Worm (Caenorhabditis elegans) whole organism, L3 larva: ENCODE measurements around the gene C48D1.5.
A peak's percentile ranks its signal among the peaks of the same experiment; 100 is the strongest.

ENCODE experiments used
- R02D3.7 ChIP-seq: fragments of 150-350 bp; optimal IDR thresholded peaks from 2 replicates; lab custom pipeline; 2014; ENCODE audit warnings: missing biosample characterization, missing genetic modification characterization
- ZK546.5 ChIP-seq: sonication (generic microtip); optimal IDR thresholded peaks from 2 replicates; lab custom pipeline; 2017; ENCODE audit warnings: missing biosample characterization, missing genetic modification characterization
- aly-2 ChIP-seq: fragments of 150-350 bp; optimal IDR thresholded peaks from 2 replicates; lab custom pipeline; 2014; ENCODE audit warnings: missing biosample characterization, missing genetic modification characterization
- ama-1 ChIP-seq: fragments of 150-350 bp; optimal IDR thresholded peaks from 2 replicates; lab custom pipeline; 2018
- ceh-16 ChIP-seq: sonication (generic microtip); optimal IDR thresholded peaks from 2 replicates; lab custom pipeline; 2017; ENCODE audit warnings: missing biosample characterization, missing genetic modification characterization
- ceh-28 ChIP-seq: fragments of 150-350 bp; optimal IDR thresholded peaks from 2 replicates; lab custom pipeline; 2014; ENCODE audit warnings: missing biosample characterization, missing genetic modification reagents, missing genetic modification characterization
- ceh-82 ChIP-seq: fragments of 150-350 bp; optimal IDR thresholded peaks from 2 replicates; lab custom pipeline; 2014; ENCODE audit warnings: missing biosample characterization, missing genetic modification characterization
- ceh-9 ChIP-seq: sonication (generic microtip); optimal IDR thresholded peaks from 2 replicates; lab custom pipeline; 2018; ENCODE audit warnings: missing biosample characterization, missing genetic modification characterization
- daf-12 ChIP-seq: fragments of 150-350 bp; optimal IDR thresholded peaks from 2 replicates; lab custom pipeline; 2014; ENCODE audit warnings: missing biosample characterization, missing genetic modification reagents, missing genetic modification characterization
- egl-27 ChIP-seq: sonication (generic microtip); optimal IDR thresholded peaks from 4 replicates; lab custom pipeline; 2017; ENCODE audit warnings: missing biosample characterization, missing genetic modification reagents, missing genetic modification characterization
- egl-5 ChIP-seq: fragments of 150-350 bp; optimal IDR thresholded peaks from 2 replicates; lab custom pipeline; 2017; ENCODE audit warnings: missing biosample characterization, missing genetic modification reagents, missing genetic modification characterization, inconsistent platforms
- elt-1 ChIP-seq: fragments of 150-350 bp; optimal IDR thresholded peaks from 2 replicates; lab custom pipeline; 2014; ENCODE audit warnings: missing biosample characterization, missing genetic modification characterization
- elt-2 ChIP-seq: sonication (generic microtip); optimal IDR thresholded peaks from 2 replicates; lab custom pipeline; 2016; ENCODE audit warnings: missing genetic modification reagents, mild to moderate bottlenecking, missing genetic modification characterization, missing compliant biosample characterization
- elt-3 ChIP-seq, 3 experiments: fragments of 150-350 bp in 1 of 3; sonication (generic microtip) in 2 of 3; optimal IDR thresholded peaks; 2 replicates in 2 of 3; 4 replicates in 1 of 3; lab custom pipeline; 2014 to 2017; ENCODE audit warnings: missing biosample characterization in 3 of 3, missing genetic modification characterization in 3 of 3
- eor-1 ChIP-seq, 2 experiments: fragments of 150-350 bp; optimal IDR thresholded peaks; 2 replicates each; lab custom pipeline; 2014 to 2018; ENCODE audit warnings: missing biosample characterization in 2 of 2, missing genetic modification characterization in 2 of 2
- fkh-10 ChIP-seq: sonication (generic microtip); optimal IDR thresholded peaks from 2 replicates; lab custom pipeline; 2017; ENCODE audit warnings: missing biosample characterization, missing genetic modification reagents, missing genetic modification characterization
- fkh-2 ChIP-seq: fragments of 150-350 bp; optimal IDR thresholded peaks from 2 replicates; lab custom pipeline; 2014; ENCODE audit warnings: missing biosample characterization, missing genetic modification reagents, missing genetic modification characterization
- fos-1 ChIP-seq: fragments of 150-350 bp; optimal IDR thresholded peaks from 2 replicates; lab custom pipeline; 2014; ENCODE audit warnings: missing biosample characterization, missing genetic modification characterization
- hmg-11 ChIP-seq: sonication (generic microtip); optimal IDR thresholded peaks from 2 replicates; lab custom pipeline; 2016; ENCODE audit warnings: missing genetic modification characterization, missing compliant biosample characterization
- jun-1 ChIP-seq: fragments of 150-350 bp; optimal IDR thresholded peaks from 2 replicates; lab custom pipeline; 2014; ENCODE audit warnings: missing biosample characterization, missing genetic modification reagents, missing genetic modification characterization
- lin-15B ChIP-seq: fragments of 150-350 bp; optimal IDR thresholded peaks from 2 replicates; lab custom pipeline; 2014; ENCODE audit warnings: missing biosample characterization, missing genetic modification characterization
- lin-39 ChIP-seq: fragments of 150-350 bp; optimal IDR thresholded peaks from 2 replicates; lab custom pipeline; 2018; ENCODE audit warnings: missing biosample characterization, missing genetic modification reagents, missing genetic modification characterization
- lsy-12 ChIP-seq: sonication (generic microtip); optimal IDR thresholded peaks from 2 replicates; lab custom pipeline; 2016; ENCODE audit warnings: mild to moderate bottlenecking, missing genetic modification characterization, missing compliant biosample characterization
- mdl-1 ChIP-seq: fragments of 150-350 bp; optimal IDR thresholded peaks from 2 replicates; lab custom pipeline; 2014; ENCODE audit warnings: missing biosample characterization, missing genetic modification characterization
- mml-1 ChIP-seq: fragments of 150-350 bp; sonication (generic microtip); optimal IDR thresholded peaks from 3 replicates; lab custom pipeline; 2014; ENCODE audit warnings: missing biosample characterization, missing genetic modification characterization
- nfya-1 ChIP-seq: sonication (generic microtip); optimal IDR thresholded peaks from 2 replicates; lab custom pipeline; 2017; ENCODE audit warnings: missing genetic modification characterization, mild to moderate bottlenecking, missing compliant biosample characterization, antibody characterized with exemption, moderate library complexity; ENCODE audit not compliant: insufficient read depth
- nhr-11 ChIP-seq: fragments of 150-350 bp; optimal IDR thresholded peaks from 2 replicates; lab custom pipeline; 2014; ENCODE audit warnings: missing biosample characterization, missing genetic modification characterization
- nhr-12 ChIP-seq: fragments of 150-350 bp; optimal IDR thresholded peaks from 2 replicates; lab custom pipeline; 2014; ENCODE audit warnings: missing biosample characterization, missing genetic modification characterization
- nhr-23 ChIP-seq: fragments of 150-350 bp; optimal IDR thresholded peaks from 2 replicates; lab custom pipeline; 2014; ENCODE audit warnings: missing biosample characterization, missing genetic modification reagents, missing genetic modification characterization
- nhr-237 ChIP-seq: fragments of 150-350 bp; optimal IDR thresholded peaks from 2 replicates; lab custom pipeline; 2014; ENCODE audit warnings: missing biosample characterization, missing genetic modification characterization
- nhr-25 ChIP-seq: sonication (generic microtip); optimal IDR thresholded peaks from 2 replicates; lab custom pipeline; 2017; ENCODE audit warnings: missing biosample characterization, missing genetic modification characterization
- nhr-28 ChIP-seq: fragments of 150-350 bp; optimal IDR thresholded peaks from 2 replicates; lab custom pipeline; 2014; ENCODE audit warnings: missing biosample characterization, missing genetic modification characterization
- nhr-43 ChIP-seq: sonication (generic microtip); optimal IDR thresholded peaks from 2 replicates; lab custom pipeline; 2016; ENCODE audit warnings: mild to moderate bottlenecking, missing genetic modification characterization, missing compliant biosample characterization; ENCODE audit not compliant: poor library complexity, severe bottlenecking
- nhr-67 ChIP-seq: fragments of 150-350 bp; optimal IDR thresholded peaks from 2 replicates; lab custom pipeline; 2014; ENCODE audit warnings: missing biosample characterization, missing genetic modification characterization
- nhr-76 ChIP-seq: fragments of 150-350 bp; sonication (generic microtip); optimal IDR thresholded peaks from 5 replicates; lab custom pipeline; 2014; ENCODE audit warnings: missing biosample characterization, missing genetic modification characterization
- nhr-77 ChIP-seq: fragments of 150-350 bp; optimal IDR thresholded peaks from 2 replicates; lab custom pipeline; 2014; ENCODE audit warnings: missing biosample characterization, missing genetic modification characterization
- pha-4 ChIP-seq: fragments of 150-350 bp; optimal IDR thresholded peaks from 2 replicates; lab custom pipeline; 2014; ENCODE audit warnings: missing biosample characterization, missing genetic modification reagents, missing genetic modification characterization
- pqm-1 ChIP-seq: fragments of 150-350 bp; optimal IDR thresholded peaks from 2 replicates; lab custom pipeline; 2017; ENCODE audit warnings: missing biosample characterization, missing genetic modification characterization, inconsistent platforms
- sea-2 ChIP-seq: fragments of 150-350 bp; sonication (generic microtip); optimal IDR thresholded peaks from 4 replicates; lab custom pipeline; 2014; ENCODE audit warnings: missing biosample characterization, missing genetic modification reagents, missing genetic modification characterization
- skn-1 ChIP-seq: fragments of 150-350 bp; optimal IDR thresholded peaks from 2 replicates; lab custom pipeline; 2014; ENCODE audit warnings: missing biosample characterization, missing genetic modification characterization
- snpc-4 ChIP-seq: fragments of 150-350 bp; optimal IDR thresholded peaks from 2 replicates; lab custom pipeline; 2014; ENCODE audit warnings: missing biosample characterization, missing genetic modification characterization
- tbx-2 ChIP-seq: sonication (generic microtip); optimal IDR thresholded peaks from 2 replicates; lab custom pipeline; 2016; ENCODE audit warnings: mild to moderate bottlenecking, missing genetic modification characterization, missing compliant biosample characterization
- unc-39 ChIP-seq: sonication (generic microtip); optimal IDR thresholded peaks from 4 replicates; lab custom pipeline; 2017; ENCODE audit warnings: missing biosample characterization, missing genetic modification characterization
- unc-62 ChIP-seq: fragments of 150-350 bp; sonication (generic microtip); optimal IDR thresholded peaks from 4 replicates; lab custom pipeline; 2014; ENCODE audit warnings: missing biosample characterization, missing genetic modification reagents, missing genetic modification characterization
- zag-1 ChIP-seq: fragments of 150-350 bp; optimal IDR thresholded peaks from 2 replicates; lab custom pipeline; 2014; ENCODE audit warnings: missing biosample characterization, missing genetic modification characterization
- ztf-11 ChIP-seq: fragments of 150-350 bp; optimal IDR thresholded peaks from 2 replicates; lab custom pipeline; 2014; ENCODE audit warnings: missing biosample characterization, missing genetic modification characterization
- ztf-4 ChIP-seq: fragments of 150-350 bp; optimal IDR thresholded peaks from 2 replicates; lab custom pipeline; 2014; ENCODE audit warnings: missing biosample characterization, missing genetic modification characterization

C48D1.5 gene

DNA sequence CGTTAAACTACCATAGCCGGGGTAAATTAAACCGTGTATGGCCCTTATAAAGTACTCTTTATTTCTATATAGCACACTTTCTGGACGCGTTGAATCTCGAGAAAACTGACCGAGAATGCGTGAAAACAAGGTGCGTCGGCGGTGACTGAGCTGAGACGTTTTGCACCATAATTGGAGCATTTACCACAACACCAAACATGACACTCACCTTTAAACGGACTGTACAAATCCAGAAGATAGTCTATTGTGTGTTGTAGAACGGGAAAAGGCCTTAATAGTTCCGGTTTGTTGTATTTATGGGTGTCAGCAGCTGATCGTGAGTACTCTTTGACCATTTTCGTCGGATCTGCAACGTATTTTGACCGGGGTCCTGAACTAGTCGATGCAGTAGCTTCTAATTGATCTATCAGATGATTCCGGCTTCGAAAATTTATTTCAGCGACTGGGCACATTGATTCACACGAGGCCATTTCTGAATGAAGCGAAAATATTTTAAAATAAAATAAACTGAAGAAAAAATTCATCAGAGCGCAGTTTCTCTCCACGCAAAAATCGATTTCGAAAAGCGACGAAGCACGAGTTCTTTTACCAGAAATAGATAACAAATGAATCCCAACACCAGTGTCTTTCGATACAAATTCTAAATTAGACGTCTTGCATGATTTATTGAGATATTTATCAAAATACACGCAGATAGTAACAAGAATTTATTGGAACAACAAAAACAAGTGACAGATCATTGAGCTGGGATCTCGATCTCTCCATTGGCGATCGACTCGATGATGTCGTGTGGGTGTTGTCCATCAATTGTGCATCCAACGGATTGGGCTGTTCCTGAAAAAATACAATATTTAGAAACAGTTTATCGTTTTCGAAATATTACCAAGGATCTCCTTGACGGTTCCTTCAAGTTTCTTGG lies 17.4 kb downstream of the C48D1.5 start, which contains the start of gene tag-115:
TSS of gene tag-115 (minus strand) at position 472 of the 919 bp plus-strand sequence.
- TF ChIP-seq ZK546.5 (no peak), ama-1 (lab: Kevin White, UChicago) (peak; percentile 48), pha-4 (tag; lab: Kevin White, UChicago) (peak; percentile 9), mdl-1 (tag; lab: Kevin White, UChicago) (no peak), nhr-77 (tag; lab: Kevin White, UChicago) (no peak), ceh-28 (peak; percentile 37), elt-2 (tag; lab: Kevin White, UChicago) (peak; percentile 10), daf-12 (no peak)

DNA sequence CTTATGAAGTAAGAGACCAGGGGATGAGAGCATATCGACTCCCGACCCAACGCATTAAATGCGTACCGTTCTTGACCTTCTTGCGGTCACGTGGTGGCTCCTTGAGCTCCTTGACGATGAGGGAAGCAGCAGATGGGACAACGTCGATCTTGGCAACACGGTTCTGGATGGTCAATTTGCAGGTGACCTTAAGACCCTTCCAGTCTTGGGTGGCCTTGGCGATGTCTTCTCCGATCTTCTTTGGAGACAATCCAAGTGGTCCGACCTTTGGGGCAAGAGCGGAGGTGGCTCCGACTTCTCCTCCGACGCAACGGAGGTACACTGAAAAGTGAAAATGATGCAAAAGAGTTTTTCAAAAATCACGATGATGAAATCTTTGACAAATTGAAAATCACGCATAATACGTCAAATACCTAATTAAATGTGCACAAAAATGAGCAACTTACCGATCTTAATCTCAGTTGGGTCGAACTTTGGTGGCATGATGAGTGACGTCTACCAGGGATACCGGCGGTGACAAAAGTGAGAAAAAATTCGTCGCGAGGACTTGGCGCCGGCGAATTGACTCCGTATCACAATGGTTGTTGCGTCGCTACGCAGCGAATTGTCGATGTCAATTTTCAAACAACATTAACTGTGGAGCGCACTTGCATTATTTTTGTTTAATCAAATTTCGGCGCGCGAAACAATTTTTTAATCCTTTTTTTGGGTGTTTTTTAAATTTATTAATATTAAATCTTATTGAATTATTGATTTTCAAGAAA lies 18.5 kb downstream of the C48D1.5 start, which contains the start of gene rpl-12:
TSS of gene rpl-12 (minus strand) at position 574 of the 764 bp plus-strand sequence.
- peak; percentile 92 for TF ChIP-seq ceh-28
- peak; percentile 37 for TF ChIP-seq daf-12
- peak; percentile 87 for TF ChIP-seq nhr-77 (tag; lab: Kevin White, UChicago)
- TF ChIP-seq nhr-25 (tag; lab: Kevin White, UChicago): peak; percentile 99
- TF ChIP-seq pqm-1 (tag; lab: Kevin White, UChicago): peak; percentile 90
- TF ChIP-seq R02D3.7 (tag; lab: Kevin White, UChicago): peak; percentile 91
- TF ChIP-seq elt-2 (tag; lab: Kevin White, UChicago): peak; percentile 91
- TF ChIP-seq elt-1: peak; percentile 86
- TF ChIP-seq ama-1 (lab: Kevin White, UChicago): peak; percentile 83
- TF ChIP-seq fos-1: peak; percentile 75
- TF ChIP-seq aly-2 (tag; lab: Kevin White, UChicago): peak; percentile 71
- TF ChIP-seq unc-39 (tag; lab: Kevin White, UChicago): no peak
- no peak for TF ChIP-seq sea-2 (GFP tag; lab: Kevin White, UChicago)
- TF ChIP-seq lin-39 (tag; lab: Kevin White, UChicago): peak; percentile 100
- peak; percentile 99 for TF ChIP-seq fkh-10 (GFP tag; lab: Kevin White, UChicago)
- peak; percentile 90 for TF ChIP-seq ztf-4
- TF ChIP-seq unc-62 (GFP tag; lab: Kevin White, UChicago): peak; percentile 92
- TF ChIP-seq ceh-82 (tag; lab: Kevin White, UChicago): peak; percentile 89
- TF ChIP-seq nhr-43 (tag; lab: Kevin White, UChicago): peak; percentile 98
- peak; percentile 91 for TF ChIP-seq hmg-11
- TF ChIP-seq nhr-23 (tag; lab: Kevin White, UChicago): peak; percentile 100
- peak; percentile 72 for TF ChIP-seq nhr-76 (tag; lab: Kevin White, UChicago)
- TF ChIP-seq ceh-9: no peak
- TF ChIP-seq ztf-11: no peak
- TF ChIP-seq egl-27: peak; percentile 88
- peak; percentile 99 for TF ChIP-seq egl-5
- peak; percentile 95 for TF ChIP-seq nhr-11 (tag; lab: Kevin White, UChicago)
- TF ChIP-seq jun-1: peak; percentile 98
- TF ChIP-seq zag-1 (tag; lab: Kevin White, UChicago): peak; percentile 67
- peak; percentile 100 for TF ChIP-seq pha-4 (tag; lab: Kevin White, UChicago)
- TF ChIP-seq elt-3 (tag; optimal IDR thresholded peaks at IDR 0.05; lab: Kevin White, UChicago): peak in 2 of 3 experiments; percentile 85 to 91
- peak; percentile 47 for TF ChIP-seq ceh-16
- TF ChIP-seq eor-1 (tag; optimal IDR thresholded peaks at IDR 0.05; lab: Kevin White, UChicago): no peak
- TF ChIP-seq skn-1 (tag; lab: Kevin White, UChicago): peak; percentile 96
- peak; percentile 100 for TF ChIP-seq lin-15B (tag; lab: Kevin White, UChicago)
- peak; percentile 98 for TF ChIP-seq nfya-1
- TF ChIP-seq nhr-12 (tag; lab: Kevin White, UChicago): no peak
- TF ChIP-seq ZK546.5: peak; percentile 74
- TF ChIP-seq nhr-67 (tag; lab: Kevin White, UChicago): no peak
- TF ChIP-seq fkh-2: peak; percentile 69
- peak; percentile 79 for TF ChIP-seq nhr-28 (tag; lab: Kevin White, UChicago)
- TF ChIP-seq snpc-4 (tag; lab: Kevin White, UChicago): peak; percentile 95
- TF ChIP-seq nhr-237 (tag; lab: Kevin White, UChicago): no peak
- no peak for TF ChIP-seq mml-1
- peak; percentile 9 for TF ChIP-seq mdl-1 (tag; lab: Kevin White, UChicago)
- TF ChIP-seq lsy-12 (tag; lab: Kevin White, UChicago): peak; percentile 99
- peak; percentile 96 for TF ChIP-seq tbx-2
